Worm (Caenorhabditis elegans) whole organism, L1 larva: ENCODE measurements around the gene nspd-2.

ENCODE experiments used
- nhr-76 ChIP-seq: sonication (generic microtip); optimal IDR thresholded peaks from 2 replicates; lab custom pipeline; 2017; ENCODE audit warnings: missing biosample characterization, missing genetic modification characterization
- unc-130 ChIP-seq: fragments of 150-350 bp; optimal IDR thresholded peaks from 2 replicates; lab custom pipeline; 2017; ENCODE audit warnings: missing biosample characterization, missing genetic modification characterization, inconsistent platforms
- unc-62 ChIP-seq: fragments of 150-350 bp; optimal IDR thresholded peaks from 2 replicates; lab custom pipeline; 2014; ENCODE audit warnings: missing biosample characterization, missing genetic modification reagents, missing genetic modification characterization

DNA sequence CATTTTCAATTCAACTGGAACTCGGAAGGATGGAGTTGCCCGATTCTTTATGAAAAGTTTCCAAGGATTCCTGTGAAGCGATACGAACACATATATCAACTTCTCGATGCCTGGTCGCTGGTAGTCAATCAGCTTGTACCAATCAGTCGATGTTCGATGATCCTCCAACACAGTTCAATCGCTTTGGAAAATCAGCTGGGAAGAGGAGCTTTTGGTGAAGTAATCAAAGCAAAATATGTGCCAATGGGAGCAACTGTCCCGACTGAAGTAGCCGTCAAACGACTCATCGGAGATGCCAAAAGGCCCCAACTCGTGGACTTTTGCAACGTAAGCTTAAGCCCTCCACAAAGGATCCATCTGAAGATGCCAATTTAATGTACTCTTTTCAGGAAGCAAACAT lies 10.5 kb upstream of the nspd-2 start:
- TF ChIP-seq unc-130 (tag; lab: Kevin White, UChicago) = no peak
- TF ChIP-seq unc-62 = no peak
- no peak for TF ChIP-seq nhr-76 (tag; lab: Kevin White, UChicago)
